Fruit fly (Drosophila melanogaster): ENCODE data around the gene Sol1.
A peak's percentile ranks its signal among the peaks of the same experiment; 100 is the strongest.

Gene Sol1

DNA sequence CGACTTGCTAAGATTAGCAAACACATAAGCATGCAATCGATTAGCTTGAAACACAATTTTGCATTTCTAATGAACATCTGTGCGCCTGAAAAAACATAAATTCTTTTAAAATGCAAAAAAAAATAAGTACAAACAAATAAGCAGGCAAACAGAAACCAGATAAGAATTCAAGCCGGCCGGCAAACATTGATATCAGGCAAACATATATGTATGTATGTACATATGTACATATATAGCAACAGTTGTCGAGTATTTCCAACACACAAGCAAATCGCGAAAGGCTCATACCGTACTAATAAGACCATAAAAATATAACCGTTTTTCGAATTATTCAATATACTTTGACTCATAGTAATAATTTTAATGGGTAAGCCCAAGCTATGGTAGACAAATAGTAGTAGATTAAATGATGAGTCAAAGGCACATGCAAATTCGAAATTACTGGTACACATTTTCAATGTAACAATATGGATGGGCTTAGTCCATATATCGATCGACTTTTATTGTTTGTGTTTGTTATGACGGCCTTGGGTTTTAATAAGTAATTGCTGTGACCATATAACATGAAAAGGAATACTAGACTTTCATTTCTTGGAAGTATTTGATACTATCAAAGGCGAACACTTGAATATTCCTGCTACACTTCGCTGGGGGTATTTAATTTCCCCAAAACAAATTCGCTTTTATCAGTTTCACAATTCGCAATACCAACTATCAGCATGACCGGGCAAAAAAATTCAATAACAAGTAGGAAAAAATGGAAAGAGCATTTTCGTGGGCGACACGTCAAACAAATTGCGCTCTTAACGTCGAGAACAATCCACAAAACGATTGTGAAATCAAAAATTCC is 16.0 kb upstream of the Sol1 start:
- TF ChIP-seq run (tag; optimal IDR thresholded peaks at IDR 0.05) (no peak), nau (GFP tag; optimal IDR thresholded peaks at IDR 0.05) (peak; percentile 0), stwl (tag; optimal IDR thresholded peaks at IDR 0.05) (peak; percentile 23), CG6813 (GFP tag; optimal IDR thresholded peaks at IDR 0.05) (peak; percentile 47), Ptx1 (GFP tag; IDR thresholded peaks at IDR 0.05) (0 out of 2 replicates have a peak, but pooled peaks have one; percentile 1), Lhr (GFP tag; optimal IDR thresholded peaks at IDR 0.05) (no peak), CG17829 (tag; optimal IDR thresholded peaks at IDR 0.05) (no peak), MTF-1 (GFP tag; optimal IDR thresholded peaks at IDR 0.05; ENCODE audit: borderline replicate concordance) (peak; percentile 62), sug (tag; optimal IDR thresholded peaks at IDR 0.05) (peak; percentile 97), eve (GFP tag; optimal IDR thresholded peaks at IDR 0.05) (peak in 1 of 2 experiments; percentile 13), sens (GFP tag) (peak; percentile 69), Tbp (GFP tag; optimal IDR thresholded peaks at IDR 0.05) (no peak), CG31388 (GFP tag; optimal IDR thresholded peaks at IDR 0.05) (peak; percentile 2), Hr39 (optimal IDR thresholded peaks at IDR 0.05) (no peak), sr (GFP tag; IDR thresholded peaks at IDR 0.05) (no peak), fd64A (GFP tag; optimal IDR thresholded peaks at IDR 0.05) (no peak), zen (tag; optimal IDR thresholded peaks at IDR 0.05) (peak; percentile 30), CG17385 (GFP tag; optimal IDR thresholded peaks at IDR 0.05) (no peak), az2 (GFP tag; optimal IDR thresholded peaks at IDR 0.05) (peak; percentile 4), sens-2 (GFP tag; IDR thresholded peaks at IDR 0.05) (no peak), CG8924 (tag; optimal IDR thresholded peaks at IDR 0.05) (no peak), insv (GFP tag; optimal IDR thresholded peaks at IDR 0.05) (no peak), CG33213 (GFP tag; optimal IDR thresholded peaks at IDR 0.05) (peak; percentile 18), CG17912 (GFP tag; optimal IDR thresholded peaks at IDR 0.05) (no peak), CG15696 (tag; optimal IDR thresholded peaks at IDR 0.05) (peak; percentile 67), CG3281 (GFP tag; optimal IDR thresholded peaks at IDR 0.05) (peak; percentile 2), CG14667 (GFP tag; IDR thresholded peaks at IDR 0.05) (no peak)

DNA sequence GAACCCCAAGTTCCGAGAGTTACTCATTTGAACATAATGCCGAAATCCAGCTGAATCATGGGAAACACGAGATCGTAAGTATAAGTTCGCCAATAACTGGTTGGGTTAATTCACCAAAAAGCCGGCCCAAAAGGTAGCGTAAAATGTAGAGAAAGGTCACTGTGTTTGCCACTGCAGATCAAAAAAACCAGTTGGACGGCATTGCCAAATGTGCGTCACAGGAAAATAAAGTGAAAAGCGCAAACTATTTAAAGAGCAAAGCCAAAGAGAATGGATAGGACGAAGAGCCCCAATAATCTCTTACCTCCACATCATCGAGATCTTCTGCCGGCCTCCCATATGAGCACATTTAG is 15.4 kb upstream of the Sol1 start:
- TF ChIP-seq CG3163 (GFP tag; optimal IDR thresholded peaks at IDR 0.05) (peak; percentile 94), gro (GFP tag; optimal IDR thresholded peaks at IDR 0.05) (peak; percentile 2), CG13894 (tag; optimal IDR thresholded peaks at IDR 0.05) (peak; percentile 97), chinmo (GFP tag; IDR thresholded peaks at IDR 0.05; ENCODE audit: partially characterized antibody) (0 out of 4 replicates have a peak, but pooled peaks have one; percentile 68), ara (GFP tag; IDR thresholded peaks at IDR 0.05) (no peak), CG4360 (GFP tag; IDR thresholded peaks at IDR 0.05) (no peak), BtbVII (GFP tag; optimal IDR thresholded peaks at IDR 0.05) (peak; percentile 29), chm (GFP tag; IDR thresholded peaks at IDR 0.05) (peak; percentile 27; the same call in 1 of the 2 replicates), CG34422 (GFP tag; IDR thresholded peaks at IDR 0.05) (peak; percentile 10; the same call in 1 of the 3 replicates), cg (GFP tag; optimal IDR thresholded peaks at IDR 0.05) (no peak), CG12769 (tag; optimal IDR thresholded peaks at IDR 0.05) (peak; percentile 64), CG34376 (GFP tag; optimal IDR thresholded peaks at IDR 0.05) (peak; percentile 66), Trl (optimal IDR thresholded peaks at IDR 0.05) (peak; percentile 53 to 72), Trl (GFP tag; optimal IDR thresholded peaks at IDR 0.05) (no peak), toy (GFP tag; IDR thresholded peaks at IDR 0.05) (no peak), trh (GFP tag; optimal IDR thresholded peaks at IDR 0.05) (no peak), sd (tag; optimal IDR thresholded peaks at IDR 0.05) (peak; percentile 92), sug (tag; optimal IDR thresholded peaks at IDR 0.05) (no peak), corto (GFP tag; optimal IDR thresholded peaks at IDR 0.05) (peak; percentile 66), CG10543 (GFP tag; optimal IDR thresholded peaks at IDR 0.05) (peak; percentile 36), nom (GFP tag; optimal IDR thresholded peaks at IDR 0.05) (peak; percentile 59), ind (GFP tag; optimal IDR thresholded peaks at IDR 0.05) (no peak), Hr78 (GFP tag; optimal IDR thresholded peaks at IDR 0.05) (peak in 1 of 2 experiments; percentile 61)

All from whole organism, embryonic.